Fruit fly (Drosophila melanogaster): ENCODE results near the gene CG10211.

dm6 chr2L:18482989-18483388 is 34.3 kb upstream of the CG10211 start:
- no peak for TF ChIP-seq Pif1A (GFP tag; optimal IDR thresholded peaks at IDR 0.05)
- TF ChIP-seq CG14655 (GFP tag; optimal IDR thresholded peaks at IDR 0.05) = no peak
- no peak for TF ChIP-seq CG12605 (GFP tag; IDR thresholded peaks at IDR 0.05)
- no peak for TF ChIP-seq rn (GFP tag; IDR thresholded peaks at IDR 0.05)
- TF ChIP-seq CG9948 (tag; optimal IDR thresholded peaks at IDR 0.05) = no peak
- TF ChIP-seq CG15710 (tag; optimal IDR thresholded peaks at IDR 0.05) = no peak
- TF ChIP-seq Pif1B (GFP tag; optimal IDR thresholded peaks at IDR 0.05) = no peak
- TF ChIP-seq CG17806 (tag; optimal IDR thresholded peaks at IDR 0.05) = no peak
- no peak for TF ChIP-seq CG32121 (GFP tag; IDR thresholded peaks at IDR 0.05)
- no peak for TF ChIP-seq CG13204 (GFP tag; optimal IDR thresholded peaks at IDR 0.05)
- TF ChIP-seq Ets98B (GFP tag; IDR thresholded peaks at IDR 0.05) = no peak
- no peak for TF ChIP-seq CG10348 (GFP tag; IDR thresholded peaks at IDR 0.05)
- TF ChIP-seq CG8301 (tag; optimal IDR thresholded peaks at IDR 0.05) = no peak

All from whole organism, pupa.